Fruit fly (Drosophila melanogaster): ENCODE measurements around the gene Iml1.

DNA sequence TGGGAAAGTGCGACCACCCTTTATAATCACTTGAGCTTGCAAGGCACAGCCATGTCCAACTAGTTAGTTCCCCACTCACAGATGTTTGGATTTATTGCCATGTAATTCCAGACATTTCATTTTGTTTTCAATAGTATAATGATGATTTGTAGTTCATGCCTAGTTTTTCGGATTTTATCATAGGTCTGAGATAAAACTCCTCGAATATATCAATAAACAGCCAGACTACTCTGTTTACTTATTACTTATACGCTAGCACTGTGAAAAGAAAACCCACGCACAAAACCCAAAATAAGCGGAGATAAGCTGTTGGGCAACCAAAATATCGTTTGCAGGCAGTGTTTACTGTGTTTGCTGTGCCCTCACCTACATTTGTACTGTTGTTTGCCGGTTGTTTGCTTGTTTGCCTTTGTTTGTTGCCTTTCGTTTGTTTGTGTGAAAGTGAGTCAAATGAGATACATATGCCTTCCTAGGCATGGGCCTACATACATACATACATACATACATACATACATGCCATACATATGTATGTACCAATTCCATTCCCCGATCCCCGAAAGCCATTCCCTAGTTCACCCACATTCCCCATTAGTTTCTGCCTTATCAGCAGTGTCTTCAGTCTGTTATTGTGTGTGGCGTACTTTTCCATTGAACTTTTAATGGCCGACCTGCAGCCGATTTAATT is 45.5 kb upstream of the Iml1 start:
- TF ChIP-seq CG8478 (optimal IDR thresholded peaks at IDR 0.05) (no peak), CTCF (optimal IDR thresholded peaks at IDR 0.05) (no peak)

All from S2 (cell line).